Worm (Caenorhabditis elegans): ENCODE results near the gene fbxa-210.

The fbxa-210 gene

ce11 chrV:18125075-18125474, at the start of gene fbxa-210:
Gene fbxa-210, plus strand, starts transcription at chrV:18125375.
- TF ChIP-seq elt-3 (tag; optimal IDR thresholded peaks at IDR 0.05) (no peak), tbx-2 (tag; optimal IDR thresholded peaks at IDR 0.05) (no peak), skn-1 (tag; optimal IDR thresholded peaks at IDR 0.05) (no peak), nhr-43 (tag; optimal IDR thresholded peaks at IDR 0.05; ENCODE audit: poor library complexity, severe bottlenecking) (no peak), egl-27 (tag; optimal IDR thresholded peaks at IDR 0.05) (no peak), pha-4 (tag; optimal IDR thresholded peaks at IDR 0.05) (no peak), ceh-9 (tag; optimal IDR thresholded peaks at IDR 0.05) (no peak), nhr-77 (tag; optimal IDR thresholded peaks at IDR 0.05) (no peak), unc-39 (tag; optimal IDR thresholded peaks at IDR 0.05) (no peak), elt-1 (tag; optimal IDR thresholded peaks at IDR 0.05) (no peak), eor-1 (tag; optimal IDR thresholded peaks at IDR 0.05) (no peak), mdl-1 (tag; optimal IDR thresholded peaks at IDR 0.05) (no peak), daf-12 (tag; optimal IDR thresholded peaks at IDR 0.05) (no peak), lin-15B (tag; optimal IDR thresholded peaks at IDR 0.05) (no peak), ztf-4 (tag; optimal IDR thresholded peaks at IDR 0.05) (no peak), sea-2 (GFP tag; optimal IDR thresholded peaks at IDR 0.05) (no peak), snpc-4 (tag; optimal IDR thresholded peaks at IDR 0.05) (no peak), nhr-25 (tag; optimal IDR thresholded peaks at IDR 0.05) (no peak)

- TF ChIP-seq nhr-11 (tag; optimal IDR thresholded peaks at IDR 0.05): no peak
- TF ChIP-seq nfya-1 (tag; optimal IDR thresholded peaks at IDR 0.05; ENCODE audit: insufficient read depth): peak; percentile 89
- peak; percentile 20 for TF ChIP-seq ama-1 (optimal IDR thresholded peaks at IDR 0.05)
- TF ChIP-seq nhr-237 (tag; optimal IDR thresholded peaks at IDR 0.05): no peak
- TF ChIP-seq ztf-4 (tag; optimal IDR thresholded peaks at IDR 0.05): no peak
- peak; percentile 96 for TF ChIP-seq ceh-28 (tag; optimal IDR thresholded peaks at IDR 0.05)
- no peak for TF ChIP-seq ZK546.5 (tag; optimal IDR thresholded peaks at IDR 0.05)
- TF ChIP-seq ztf-11 (tag; optimal IDR thresholded peaks at IDR 0.05): no peak
- TF ChIP-seq eor-1 (tag; optimal IDR thresholded peaks at IDR 0.05): no peak
- peak; percentile 54 for TF ChIP-seq jun-1 (tag; optimal IDR thresholded peaks at IDR 0.05)
- TF ChIP-seq ceh-82 (tag; optimal IDR thresholded peaks at IDR 0.05): peak; percentile 58
- no peak for TF ChIP-seq nhr-76 (tag; optimal IDR thresholded peaks at IDR 0.05)
- TF ChIP-seq unc-39 (tag; optimal IDR thresholded peaks at IDR 0.05): no peak
- no peak for TF ChIP-seq lsy-12 (tag; optimal IDR thresholded peaks at IDR 0.05)
- peak; percentile 66 for TF ChIP-seq snpc-4 (tag; optimal IDR thresholded peaks at IDR 0.05)
- TF ChIP-seq zag-1 (tag; optimal IDR thresholded peaks at IDR 0.05): peak; percentile 56
- no peak for TF ChIP-seq nhr-12 (tag; optimal IDR thresholded peaks at IDR 0.05)
- TF ChIP-seq daf-12 (tag; optimal IDR thresholded peaks at IDR 0.05): no peak
- TF ChIP-seq fkh-2 (tag; optimal IDR thresholded peaks at IDR 0.05): peak; percentile 17
- peak; percentile 42 for TF ChIP-seq nhr-23 (tag; optimal IDR thresholded peaks at IDR 0.05)
- peak; percentile 57 for TF ChIP-seq R02D3.7 (tag; optimal IDR thresholded peaks at IDR 0.05)
- no peak for TF ChIP-seq elt-3 (tag; optimal IDR thresholded peaks at IDR 0.05)
- no peak for TF ChIP-seq egl-27 (tag; optimal IDR thresholded peaks at IDR 0.05)
- TF ChIP-seq ceh-9 (tag; optimal IDR thresholded peaks at IDR 0.05): no peak
- TF ChIP-seq skn-1 (tag; optimal IDR thresholded peaks at IDR 0.05): peak; percentile 85
- no peak for TF ChIP-seq nhr-25 (tag; optimal IDR thresholded peaks at IDR 0.05)
- no peak for TF ChIP-seq pqm-1 (tag; optimal IDR thresholded peaks at IDR 0.05)
- no peak for TF ChIP-seq mdl-1 (tag; optimal IDR thresholded peaks at IDR 0.05)
- TF ChIP-seq hmg-11 (tag; optimal IDR thresholded peaks at IDR 0.05): peak; percentile 79
- peak; percentile 82 for TF ChIP-seq pha-4 (tag; optimal IDR thresholded peaks at IDR 0.05)
- no peak for TF ChIP-seq nhr-43 (tag; optimal IDR thresholded peaks at IDR 0.05; ENCODE audit: poor library complexity, severe bottlenecking)
- peak; percentile 95 for TF ChIP-seq sea-2 (GFP tag; optimal IDR thresholded peaks at IDR 0.05)
- TF ChIP-seq elt-2 (tag; optimal IDR thresholded peaks at IDR 0.05): peak; percentile 20
- no peak for TF ChIP-seq elt-1 (tag; optimal IDR thresholded peaks at IDR 0.05)
- no peak for TF ChIP-seq nhr-28 (tag; optimal IDR thresholded peaks at IDR 0.05)
- TF ChIP-seq fos-1 (tag; optimal IDR thresholded peaks at IDR 0.05): no peak
- TF ChIP-seq lin-39 (tag; optimal IDR thresholded peaks at IDR 0.05): peak; percentile 65
- TF ChIP-seq tbx-2 (tag; optimal IDR thresholded peaks at IDR 0.05): peak; percentile 28
- TF ChIP-seq nhr-77 (tag; optimal IDR thresholded peaks at IDR 0.05): no peak
- TF ChIP-seq aly-2 (tag; optimal IDR thresholded peaks at IDR 0.05): no peak
- peak; percentile 67 for TF ChIP-seq lin-15B (tag; optimal IDR thresholded peaks at IDR 0.05)
- TF ChIP-seq nhr-67 (tag; optimal IDR thresholded peaks at IDR 0.05): no peak
- TF ChIP-seq mml-1 (tag; optimal IDR thresholded peaks at IDR 0.05): no peak
- TF ChIP-seq fkh-10 (GFP tag; optimal IDR thresholded peaks at IDR 0.05): peak; percentile 62
- no peak for TF ChIP-seq ceh-16 (tag; optimal IDR thresholded peaks at IDR 0.05)
- peak; percentile 0 for TF ChIP-seq unc-62 (GFP tag; optimal IDR thresholded peaks at IDR 0.05)
- peak; percentile 67 for TF ChIP-seq egl-5 (tag; optimal IDR thresholded peaks at IDR 0.05)
Observed at ce11 chrV:18079163-18079562, 46.0 kb upstream of the fbxa-210 start.

Data from whole organism, L3 larva.